Worm (Caenorhabditis elegans): Measurements from ENCODE around the gene lact-1.

The lact-1 gene

DNA sequence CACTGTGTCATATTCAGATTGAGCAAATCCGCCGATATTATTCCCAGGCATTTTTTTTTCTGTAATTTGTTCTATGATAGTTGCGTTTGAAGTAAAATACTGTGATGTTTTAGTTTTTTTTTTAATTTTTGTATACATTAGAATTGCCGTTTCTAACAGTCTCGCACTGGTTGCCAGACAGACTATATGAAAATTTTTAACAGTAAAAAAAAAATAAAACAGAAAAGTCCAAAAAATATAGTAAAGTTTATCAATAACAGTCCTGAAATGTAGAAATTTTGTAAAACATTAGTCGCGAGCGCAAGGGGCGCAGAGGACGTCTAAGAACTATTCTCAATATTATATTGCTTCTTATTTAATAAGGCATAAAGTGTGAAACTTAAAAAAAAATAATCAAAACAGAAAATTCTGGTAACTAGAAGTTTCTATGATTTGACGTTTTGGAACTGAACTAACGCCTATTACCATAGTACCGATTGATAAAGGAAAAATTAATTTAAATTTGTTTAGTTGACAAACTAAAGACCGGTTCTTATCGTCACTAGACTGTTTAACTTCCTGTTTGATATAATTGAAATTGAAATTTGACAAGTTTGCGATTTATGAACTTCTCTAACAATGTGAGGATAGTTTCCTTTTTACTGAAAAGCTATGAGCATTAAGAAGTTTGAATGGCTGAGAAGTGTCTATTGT lies at the start of gene lact-1:
Gene lact-1 (minus strand): TSS at position 51 of the 693 bp plus-strand sequence.
- TF ChIP-seq nhr-77 (tag; optimal IDR thresholded peaks at IDR 0.05) (no peak), mdt-29 (GFP tag; IDR thresholded peaks at IDR 0.05) (no peak), nhr-10 (tag; optimal IDR thresholded peaks at IDR 0.05) (no peak), nhr-102 (tag; optimal IDR thresholded peaks at IDR 0.05) (no peak), lin-38 (GFP tag; IDR thresholded peaks at IDR 0.05) (no peak), dmd-6 (GFP tag; IDR thresholded peaks at IDR 0.05) (no peak), sdz-12 (GFP tag; optimal IDR thresholded peaks at IDR 0.05) (no peak), unc-39 (tag; optimal IDR thresholded peaks at IDR 0.05) (no peak), lir-3 (tag; optimal IDR thresholded peaks at IDR 0.05) (no peak), ztf-11 (tag; optimal IDR thresholded peaks at IDR 0.05) (no peak), ceh-62 (tag; optimal IDR thresholded peaks at IDR 0.05) (no peak), snpc-4 (tag; optimal IDR thresholded peaks at IDR 0.05) (no peak), jun-1 (tag; optimal IDR thresholded peaks at IDR 0.05) (no peak), nhr-11 (tag; optimal IDR thresholded peaks at IDR 0.05) (no peak), F44E2.7 (GFP tag; IDR thresholded peaks at IDR 0.05) (no peak), tra-1 (GFP tag; IDR thresholded peaks at IDR 0.05) (no peak), daf-12 (tag; optimal IDR thresholded peaks at IDR 0.05) (no peak), hmg-1.1 (GFP tag; IDR thresholded peaks at IDR 0.05) (no peak), ceh-20 (GFP tag; IDR thresholded peaks at IDR 0.05) (no peak), pqm-1 (tag; optimal IDR thresholded peaks at IDR 0.05) (peak; percentile 38), D1046.2 (GFP tag; IDR thresholded peaks at IDR 0.05) (no peak), hlh-11 (tag; optimal IDR thresholded peaks at IDR 0.05) (no peak), F49E8.2 (tag; optimal IDR thresholded peaks at IDR 0.05; ENCODE audit: borderline replicate concordance) (no peak), mxl-2 (GFP tag; conservative IDR thresholded peaks at IDR 0.05) (no peak), egl-43 (GFP tag; IDR thresholded peaks at IDR 0.05) (no peak), dve-1 (tag; optimal IDR thresholded peaks at IDR 0.05; ENCODE audit: insufficient read depth) (peak; percentile 27), mep-1 (tag; optimal IDR thresholded peaks at IDR 0.05) (no peak), ztf-7 (tag; optimal IDR thresholded peaks at IDR 0.05) (no peak), zag-1 (tag; optimal IDR thresholded peaks at IDR 0.05) (no peak), ceh-28 (tag; optimal IDR thresholded peaks at IDR 0.05) (no peak), spr-1 (tag; optimal IDR thresholded peaks at IDR 0.05) (no peak), lin-15B (tag; optimal IDR thresholded peaks at IDR 0.05) (no peak), nhr-48 (tag; optimal IDR thresholded peaks at IDR 0.05) (no peak), T20F7.1 (GFP tag; optimal IDR thresholded peaks at IDR 0.05) (peak; percentile 32), ces-1 (GFP tag; optimal IDR thresholded peaks at IDR 0.05) (no peak), lin-13 (GFP tag; optimal IDR thresholded peaks at IDR 0.05) (no peak), aha-1 (tag) (peak; percentile 55), zfp-3 (GFP tag; conservative IDR thresholded peaks at IDR 0.05) (no peak), F26F4.8 (GFP tag; conservative IDR thresholded peaks at IDR 0.05) (no peak), daf-19 (GFP tag; conservative IDR thresholded peaks at IDR 0.05) (no peak), daf-16 (GFP tag; optimal IDR thresholded peaks at IDR 0.05) (no peak), daf-16 (tag; optimal IDR thresholded peaks at IDR 0.05) (peak; percentile 61), ceh-32 (tag; optimal IDR thresholded peaks at IDR 0.05; ENCODE audit: poor library complexity) (no peak), lin-39 (tag; optimal IDR thresholded peaks at IDR 0.05) (no peak), ctbp-1 (GFP tag; IDR thresholded peaks at IDR 0.05) (no peak)
